Worm (Caenorhabditis elegans): Measurements from ENCODE around the gene str-208.

DNA sequence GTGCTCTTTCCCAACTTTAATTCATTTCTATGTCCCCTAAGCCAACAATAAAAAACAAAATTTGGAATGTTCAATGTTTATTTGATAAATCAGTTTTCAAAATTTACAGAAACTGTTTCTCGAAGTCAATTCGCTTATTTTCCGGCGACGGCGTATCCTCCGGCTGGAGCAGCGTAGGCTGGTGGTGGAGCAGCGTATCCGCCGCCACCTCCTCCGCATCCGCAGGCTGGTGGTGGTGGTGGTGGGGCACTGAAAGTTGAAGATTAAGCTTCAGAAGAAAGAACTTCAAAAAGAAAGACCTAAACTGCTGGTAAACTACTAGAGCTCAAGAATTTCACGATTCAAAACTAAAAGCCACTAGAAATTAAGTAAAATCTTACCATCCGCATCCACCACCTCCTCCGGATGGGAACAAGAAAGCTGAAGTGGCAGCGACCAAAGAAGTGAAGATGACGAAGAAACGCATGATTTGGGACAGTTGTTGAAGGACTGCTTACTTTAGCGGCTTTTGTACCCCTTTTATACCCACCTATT is 38.5 kb upstream of the str-208 start, which contains the start of gene C02E7.7:
- TF ChIP-seq snpc-4 (tag; optimal IDR thresholded peaks at IDR 0.05) (no peak), ama-1 (optimal IDR thresholded peaks at IDR 0.05) (no peak), elt-1 (tag; optimal IDR thresholded peaks at IDR 0.05) (no peak), fos-1 (tag; optimal IDR thresholded peaks at IDR 0.05) (no peak)
